Fruit fly (Drosophila melanogaster) whole organism, embryonic: ENCODE results near the gene CG43755.
A peak's percentile ranks its signal among the peaks of the same experiment; 100 is the strongest.

Experiments used
- CG11247 ChIP-seq: fragments of 200-800 bp; sonication (Bioruptor generic); IDR thresholded peaks from 2 replicates; pipeline ENCODE4 v1.3.6; 2022; ENCODE audit warnings: missing biosample characterization, missing genetic modification characterization
- CG12942 ChIP-seq: fragments of 200-800 bp; sonication (Bioruptor generic); optimal IDR thresholded peaks from 3 replicates; lab custom pipeline; 2016; ENCODE audit warnings: missing biosample characterization, missing genetic modification characterization
- CG15011 ChIP-seq: fragments of 200-800 bp; sonication (Bioruptor generic); optimal IDR thresholded peaks from 3 replicates; lab custom pipeline; 2018; ENCODE audit warnings: missing biosample characterization, mild to moderate bottlenecking, missing genetic modification characterization
- CG15514 ChIP-seq: fragments of 200-800 bp; sonication (Bioruptor generic); optimal IDR thresholded peaks from 3 replicates; lab custom pipeline; 2017; ENCODE audit warnings: missing biosample characterization, missing genetic modification characterization, mild to moderate bottlenecking, moderate library complexity, missing genetic modification reagents
- CG1603 ChIP-seq: fragments of 200-800 bp; sonication (Bioruptor generic); optimal IDR thresholded peaks from 2 replicates; lab custom pipeline; 2019; ENCODE audit warnings: missing biosample characterization, mild to moderate bottlenecking, missing genetic modification characterization, moderate library complexity
- CG16813 ChIP-seq: fragments of 200-800 bp; sonication (Bioruptor generic); IDR thresholded peaks from 3 replicates; pipeline ENCODE4 v1.3.6; 2022; ENCODE audit warnings: missing biosample characterization, missing genetic modification characterization; ENCODE audit not compliant: partially characterized antibody
- CG17186 ChIP-seq: fragments of 200-800 bp; sonication (Bioruptor generic); optimal IDR thresholded peaks from 3 replicates; lab custom pipeline; 2017; ENCODE audit warnings: missing biosample characterization, missing genetic modification reagents, missing genetic modification characterization
- CG18599 ChIP-seq: fragments of 200-800 bp; sonication (Bioruptor generic); optimal IDR thresholded peaks from 3 replicates; lab custom pipeline; 2017; ENCODE audit warnings: missing biosample characterization, missing genetic modification characterization, mild to moderate bottlenecking, moderate library complexity, missing genetic modification reagents
- CG2199 ChIP-seq: fragments of 200-800 bp; sonication (Bioruptor generic); IDR thresholded peaks from 3 replicates; pipeline ENCODE4 v1.3.6; 2022; ENCODE audit warnings: missing biosample characterization, missing genetic modification characterization
- CG2875 ChIP-seq: fragments of 200-800 bp; sonication (Bioruptor generic); optimal IDR thresholded peaks from 2 replicates; lab custom pipeline; 2017; ENCODE audit warnings: missing biosample characterization, mild to moderate bottlenecking, missing genetic modification characterization, missing genetic modification reagents
- CG3065 ChIP-seq: fragments of 200-800 bp; sonication (Bioruptor generic); optimal IDR thresholded peaks from 2 replicates; lab custom pipeline; 2016; ENCODE audit warnings: missing biosample characterization, missing genetic modification characterization
- CG4424 ChIP-seq: fragments of 200-800 bp; sonication (Bioruptor generic); optimal IDR thresholded peaks from 3 replicates; lab custom pipeline; 2016; ENCODE audit warnings: missing biosample characterization, missing genetic modification characterization
- CG4730 ChIP-seq: fragments of 200-800 bp; sonication (Bioruptor generic); IDR thresholded peaks from 2 replicates; pipeline ENCODE4 v1.3.6; 2022; ENCODE audit warnings: missing biosample characterization, missing genetic modification characterization
- CG6765 ChIP-seq: fragments of 200-800 bp; sonication (Bioruptor generic); optimal IDR thresholded peaks from 3 replicates; lab custom pipeline; 2017; ENCODE audit warnings: missing biosample characterization, mild to moderate bottlenecking, missing genetic modification characterization
- CG6791 ChIP-seq: fragments of 200-800 bp; sonication (Bioruptor generic); IDR thresholded peaks from 3 replicates; pipeline ENCODE4 v1.3.6; 2022; ENCODE audit warnings: missing biosample characterization, missing genetic modification characterization; ENCODE audit not compliant: partially characterized antibody
- CG6854 ChIP-seq: fragments of 200-800 bp; sonication (Bioruptor generic); optimal IDR thresholded peaks from 3 replicates; lab custom pipeline; 2017; ENCODE audit warnings: missing biosample characterization, mild to moderate bottlenecking, missing genetic modification characterization
- CG7556 ChIP-seq: fragments of 200-800 bp; sonication (Bioruptor generic); optimal IDR thresholded peaks from 2 replicates; lab custom pipeline; 2017; ENCODE audit warnings: missing biosample characterization, mild to moderate bottlenecking, missing genetic modification characterization
- CG8478 ChIP-seq: fragments of >200 bp; optimal IDR thresholded peaks from 2 replicates; lab custom pipeline; 2018
- CkIIα-i1 ChIP-seq: fragments of 200-800 bp; sonication (Bioruptor generic); IDR thresholded peaks from 2 replicates; pipeline ENCODE4 v1.3.6; 2022; ENCODE audit warnings: missing biosample characterization, missing genetic modification characterization
- D19B ChIP-seq: fragments of 200-800 bp; sonication (Bioruptor generic); optimal IDR thresholded peaks from 2 replicates; lab custom pipeline; 2017; ENCODE audit warnings: missing biosample characterization, mild to moderate bottlenecking, missing genetic modification characterization
- Deaf1 ChIP-seq: fragments of 200-800 bp; optimal IDR thresholded peaks from 3 replicates; lab custom pipeline; 2019; ENCODE audit warnings: missing biosample characterization, mild to moderate bottlenecking, missing genetic modification characterization, moderate library complexity
- Dref ChIP-seq: fragments of 200-800 bp; sonication (Bioruptor generic); IDR thresholded peaks from 2 replicates; pipeline ENCODE4 v1.3.6; 2022; ENCODE audit warnings: missing biosample characterization, missing genetic modification characterization
- H15 ChIP-seq: fragments of 200-800 bp; sonication (Bioruptor generic); IDR thresholded peaks from 3 replicates; pipeline ENCODE4 v1.3.6; 2022; ENCODE audit warnings: missing biosample characterization, missing genetic modification characterization
- Hr39 ChIP-seq: fragments of >200 bp; optimal IDR thresholded peaks from 2 replicates; lab custom pipeline; 2017
- Med ChIP-seq: fragments of 200-800 bp; sonication (Bioruptor generic); peaks from one replicate; lab custom pipeline; 2016; ENCODE audit warnings: missing biosample characterization, missing genetic modification characterization, mild to moderate bottlenecking, inconsistent platforms, moderate library complexity
- Meics ChIP-seq: fragments of 200-800 bp; sonication (Bioruptor generic); optimal IDR thresholded peaks from 2 replicates; lab custom pipeline; 2017; ENCODE audit warnings: missing biosample characterization, mild to moderate bottlenecking, missing genetic modification characterization
- Opbp ChIP-seq: fragments of 200-800 bp; sonication (Bioruptor generic); IDR thresholded peaks from 3 replicates; pipeline ENCODE4 v1.3.6; 2022; ENCODE audit warnings: missing biosample characterization, missing genetic modification characterization; ENCODE audit not compliant: partially characterized antibody
- Side ChIP-seq: fragments of 200-800 bp; sonication (Bioruptor generic); optimal IDR thresholded peaks from 2 replicates; lab custom pipeline; 2016; ENCODE audit warnings: missing biosample characterization, missing genetic modification characterization
- Taf1 ChIP-seq: fragments of 200-800 bp; sonication (Bioruptor generic); IDR thresholded peaks from 2 replicates; pipeline ENCODE4 v1.3.6; 2022; ENCODE audit warnings: missing biosample characterization, missing genetic modification characterization
- abd-A ChIP-seq: fragments of 200-800 bp; sonication (Bioruptor generic); optimal IDR thresholded peaks from 3 replicates; lab custom pipeline; 2019; ENCODE audit warnings: missing biosample characterization, mild to moderate bottlenecking, missing genetic modification characterization, moderate library complexity
- az2 ChIP-seq: fragments of 200-800 bp; sonication (Bioruptor generic); optimal IDR thresholded peaks from 3 replicates; lab custom pipeline; 2016; ENCODE audit warnings: missing biosample characterization, missing genetic modification characterization
- caup ChIP-seq: fragments of 200-800 bp; sonication (Bioruptor generic); optimal IDR thresholded peaks from 3 replicates; lab custom pipeline; 2017; ENCODE audit warnings: missing biosample characterization, mild to moderate bottlenecking, missing genetic modification characterization, moderate library complexity; ENCODE audit not compliant: severe bottlenecking
- cwo ChIP-seq: fragments of 200-800 bp; sonication (Bioruptor generic); optimal IDR thresholded peaks from 3 replicates; lab custom pipeline; 2017; ENCODE audit warnings: missing biosample characterization, missing genetic modification characterization, mild to moderate bottlenecking, moderate library complexity, missing genetic modification reagents
- da ChIP-seq: fragments of 200-800 bp; sonication (Bioruptor generic); optimal IDR thresholded peaks from 2 replicates; lab custom pipeline; 2016; ENCODE audit warnings: missing biosample characterization, missing genetic modification characterization
- emc ChIP-seq: fragments of 200-800 bp; sonication (Bioruptor generic); optimal IDR thresholded peaks from 2 replicates; lab custom pipeline; 2016; ENCODE audit warnings: missing biosample characterization, missing genetic modification characterization
- gce ChIP-seq: fragments of 200-800 bp; sonication (Bioruptor generic); IDR thresholded peaks from 3 replicates; pipeline ENCODE4 v1.3.6; 2022; ENCODE audit warnings: missing biosample characterization, missing genetic modification characterization
- gsb ChIP-seq: fragments of 200-800 bp; sonication (Bioruptor generic); IDR thresholded peaks from 2 replicates; pipeline ENCODE4 v1.3.6; 2022; ENCODE audit warnings: missing biosample characterization, missing genetic modification characterization
- h ChIP-seq: fragments of >200 bp; optimal IDR thresholded peaks from 2 replicates; lab custom pipeline; 2017
- klu ChIP-seq: fragments of 200-800 bp; sonication (Bioruptor generic); IDR thresholded peaks from 2 replicates; pipeline ENCODE4 v1.3.6; 2022; ENCODE audit warnings: missing biosample characterization, missing genetic modification characterization
- lab ChIP-seq: fragments of 200-800 bp; sonication (Bioruptor generic); optimal IDR thresholded peaks from 3 replicates; lab custom pipeline; 2017; ENCODE audit warnings: missing biosample characterization, missing genetic modification characterization, mild to moderate bottlenecking, moderate library complexity, missing genetic modification reagents
- lilli ChIP-seq: fragments of 200-800 bp; sonication (Bioruptor generic); optimal IDR thresholded peaks from 3 replicates; lab custom pipeline; 2016; ENCODE audit warnings: missing biosample characterization, missing genetic modification characterization
- lola ChIP-seq, 3 experiments: fragments of >200 bp in 2 of 3; fragments of 200-800 bp in 1 of 3; sonication (Bioruptor generic) in 1 of 3; optimal IDR thresholded peaks; 2 replicates each; lab custom pipeline; 2017 to 2019; ENCODE audit warnings: missing biosample characterization in 3 of 3, missing genetic modification characterization in 3 of 3, mild to moderate bottlenecking in 1 of 3, moderate library complexity in 1 of 3
- mld ChIP-seq: fragments of 200-800 bp; sonication (Bioruptor generic); IDR thresholded peaks from 3 replicates; pipeline ENCODE4 v1.3.6; 2022; ENCODE audit warnings: missing biosample characterization, missing genetic modification characterization; ENCODE audit not compliant: partially characterized antibody
- p53 ChIP-seq: fragments of 200-800 bp; sonication (Bioruptor generic); optimal IDR thresholded peaks from 2 replicates; lab custom pipeline; 2016; ENCODE audit warnings: missing biosample characterization, missing genetic modification characterization
- repo ChIP-seq: fragments of 200-800 bp; sonication (Bioruptor generic); optimal IDR thresholded peaks from 2 replicates; lab custom pipeline; 2016; ENCODE audit warnings: missing biosample characterization, missing genetic modification characterization
- rib ChIP-seq: fragments of 200-800 bp; sonication (Bioruptor generic); IDR thresholded peaks from 2 replicates; pipeline ENCODE4 v1.3.6; 2022; ENCODE audit warnings: missing biosample characterization, missing genetic modification characterization
- run ChIP-seq: fragments of 200-800 bp; sonication (Bioruptor generic); optimal IDR thresholded peaks from 3 replicates; lab custom pipeline; 2018; ENCODE audit warnings: missing biosample characterization, mild to moderate bottlenecking, missing genetic modification characterization
- sd ChIP-seq: fragments of 200-800 bp; sonication (Bioruptor generic); optimal IDR thresholded peaks from 3 replicates; lab custom pipeline; 2018; ENCODE audit warnings: missing biosample characterization, mild to moderate bottlenecking, missing genetic modification characterization, moderate library complexity
- sima ChIP-seq: fragments of 200-800 bp; sonication (Bioruptor generic); optimal IDR thresholded peaks from 2 replicates; lab custom pipeline; 2016; ENCODE audit warnings: missing biosample characterization, missing genetic modification characterization
- sisA ChIP-seq: fragments of 200-800 bp; sonication (Bioruptor generic); IDR thresholded peaks from 2 replicates; pipeline ENCODE4 v1.3.6; 2022; ENCODE audit warnings: missing biosample characterization, missing genetic modification characterization
- slou ChIP-seq: fragments of 200-800 bp; sonication (Bioruptor generic); optimal IDR thresholded peaks from 3 replicates; lab custom pipeline; 2016; ENCODE audit warnings: missing biosample characterization, missing genetic modification characterization
- sob ChIP-seq: fragments of 200-800 bp; sonication (Bioruptor generic); IDR thresholded peaks from 2 replicates; pipeline ENCODE4 v1.3.6; 2022; ENCODE audit warnings: missing biosample characterization, missing genetic modification characterization
- tio ChIP-seq: fragments of 200-800 bp; sonication (Bioruptor generic); optimal IDR thresholded peaks from 2 replicates; lab custom pipeline; 2017; ENCODE audit warnings: missing biosample characterization, missing genetic modification characterization, inconsistent platforms

Gene CG43755

DNA sequence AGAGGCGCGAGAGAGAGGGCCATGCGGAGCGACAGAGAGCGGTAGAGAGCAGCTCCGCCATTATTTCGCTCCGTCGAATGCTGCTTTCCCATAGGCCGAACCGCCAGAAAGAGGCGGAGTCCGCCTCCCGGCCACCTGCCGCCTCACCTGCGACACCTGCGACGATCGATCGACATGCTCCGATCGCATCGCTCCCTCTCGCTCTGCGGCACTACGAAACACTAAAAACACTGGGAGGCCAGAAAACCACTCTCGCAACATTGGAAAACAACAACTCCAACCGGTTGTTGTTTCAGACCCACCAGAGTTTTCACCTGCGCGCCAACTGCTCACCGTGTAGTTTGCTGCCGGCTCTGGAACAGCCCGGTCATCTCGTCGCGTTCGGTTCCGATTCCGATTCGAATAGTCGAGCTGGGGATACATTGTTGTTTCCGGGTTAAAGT is 48.2 kb upstream of the CG43755 start, which contains the start of gene al (continued):
- TF ChIP-seq sima (GFP tag; lab: Kevin White, UChicago) (no peak), lab (GFP tag; lab: Kevin White, UChicago) (no peak), Opbp (GFP tag; lab: Robert Waterston, UW) (no peak), Med (GFP tag; lab: Kevin White, UChicago) (peak; percentile 53), cwo (GFP tag; lab: Kevin White, UChicago) (no peak), lola (GFP tag; optimal IDR thresholded peaks at IDR 0.05; lab: Kevin White, UChicago) (no peak), CG16813 (GFP tag; lab: Robert Waterston, UW) (no peak), CG18599 (GFP tag; lab: Kevin White, UChicago) (no peak), mld (no peak), sd (peak; percentile 13), CG11247 (GFP tag; lab: Robert Waterston, UW) (no peak), Side (GFP tag; lab: Kevin White, UChicago) (no peak), p53 (no peak), klu (GFP tag; lab: Robert Waterston, UW) (no peak), Dref (GFP tag; lab: Robert Waterston, UW) (no peak), H15 (GFP tag; lab: Robert Waterston, UW) (no peak), CG6765 (GFP tag; lab: Kevin White, UChicago) (no peak), CG15011 (GFP tag; lab: Kevin White, UChicago) (no peak), Hr39 (lab: Kevin White, UChicago) (no peak), CG7556 (GFP tag; lab: Kevin White, UChicago) (no peak), repo (GFP tag; lab: Kevin White, UChicago) (no peak), CG8478 (peak; percentile 50), gsb (no peak), h (lab: Kevin White, UChicago) (no peak), tio (GFP tag; lab: Kevin White, UChicago) (no peak), Deaf1 (peak; percentile 50), sisA (GFP tag; lab: Robert Waterston, UW) (no peak), CG6791 (GFP tag; lab: Robert Waterston, UW) (no peak), CG4730 (no peak), caup (no peak), CG3065 (GFP tag; lab: Kevin White, UChicago) (no peak), sob (no peak), gce (GFP tag; lab: Robert Waterston, UW) (no peak), CG17186 (GFP tag; lab: Kevin White, UChicago) (no peak), lilli (GFP tag; lab: Kevin White, UChicago) (no peak), CG15514 (GFP tag; lab: Kevin White, UChicago) (no peak), slou (GFP tag; lab: Kevin White, UChicago) (no peak), CkIIα-i1 (GFP tag; lab: Robert Waterston, UW) (no peak), CG6854 (no peak), CG4424 (GFP tag; lab: Kevin White, UChicago) (no peak), da (GFP tag; lab: Kevin White, UChicago) (peak; percentile 17), Meics (no peak), Taf1 (GFP tag; lab: Robert Waterston, UW) (no peak), abd-A (tag; lab: Kevin White, UChicago) (peak; percentile 48), D19B (GFP tag; lab: Kevin White, UChicago) (no peak), CG2199 (GFP tag; lab: Robert Waterston, UW) (no peak), CG12942 (no peak), rib (no peak), CG2875 (GFP tag; lab: Kevin White, UChicago) (no peak), az2 (no peak), CG1603 (tag; lab: Kevin White, UChicago) (no peak), emc (no peak), run (no peak)
